Worm (Caenorhabditis elegans) whole organism, early embryonic: Measurements from ENCODE around the gene ZK632.10.
A peak's percentile ranks its signal among the peaks of the same experiment; 100 is the strongest.

Source experiments
- aly-1 ChIP-seq: sonication (generic microtip); optimal IDR thresholded peaks from 2 replicates; lab custom pipeline; 2016; ENCODE audit warnings: missing genetic modification characterization, missing compliant biosample characterization
- ama-1 ChIP-seq: fragments of 150-350 bp; optimal IDR thresholded peaks from 2 replicates; lab custom pipeline; 2014
- ceh-13 ChIP-seq: fragments of 200-800 bp; sonication (Bioruptor generic); optimal IDR thresholded peaks from 2 replicates; lab custom pipeline; 2018; ENCODE audit warnings: mild to moderate bottlenecking, missing genetic modification characterization, missing compliant biosample characterization
- ceh-36 ChIP-seq: sonication (generic microtip); optimal IDR thresholded peaks from 2 replicates; lab custom pipeline; 2016; ENCODE audit warnings: missing genetic modification characterization, inconsistent platforms, missing compliant biosample characterization
- flt-1 ChIP-seq: fragments of 200-800 bp; sonication (Bioruptor generic); IDR thresholded peaks from 2 replicates; pipeline ENCODE4 v1.3.6; 2022; ENCODE audit warnings: missing genetic modification characterization, missing compliant biosample characterization
- hmbx-1 ChIP-seq: sonication (generic microtip); optimal IDR thresholded peaks from 2 replicates; lab custom pipeline; 2016; ENCODE audit warnings: mild to moderate bottlenecking, missing genetic modification characterization, missing compliant biosample characterization
- hmg-4 ChIP-seq: fragments of 200-800 bp; sonication (Bioruptor generic); optimal IDR thresholded peaks from 2 replicates; lab custom pipeline; 2018; ENCODE audit warnings: mild to moderate bottlenecking, missing genetic modification characterization, missing compliant biosample characterization
- pes-1 ChIP-seq: fragments of 200-800 bp; sonication (Bioruptor generic); IDR thresholded peaks from 2 replicates; pipeline ENCODE4 v1.3.6; 2022; ENCODE audit warnings: missing genetic modification reagents, missing genetic modification characterization, missing compliant biosample characterization
- sea-1 ChIP-seq: fragments of 200-800 bp; sonication (Bioruptor generic); conservative IDR thresholded peaks from 2 replicates; pipeline ENCODE4 v1.3.6; 2022; ENCODE audit warnings: missing genetic modification characterization, missing compliant biosample characterization
- tra-4 ChIP-seq: sonication (generic microtip); optimal IDR thresholded peaks from 2 replicates; lab custom pipeline; 2017; ENCODE audit warnings: missing genetic modification characterization, missing compliant biosample characterization

DNA sequence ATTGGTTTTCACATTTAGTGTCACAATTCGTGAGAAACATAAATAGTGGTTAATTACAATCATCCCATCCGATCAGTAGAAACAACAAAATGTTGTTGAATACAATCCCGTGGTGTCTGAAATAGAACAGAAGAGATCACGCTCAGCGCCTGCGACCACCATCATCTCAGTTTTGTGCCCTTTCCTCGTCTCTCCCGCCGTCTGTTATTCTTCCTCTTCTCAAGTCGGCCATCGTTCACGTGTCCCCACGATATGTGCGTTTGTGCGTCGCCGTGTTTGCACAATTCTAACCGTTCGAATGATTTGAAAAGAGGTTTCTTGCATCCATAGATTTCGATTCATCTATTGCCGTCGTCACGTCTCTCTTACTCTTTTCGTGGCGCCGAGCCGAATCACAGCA is 8.8 kb downstream of the ZK632.10 start, which contains the start of gene panl-3:
- TF ChIP-seq ama-1 (lab: Kevin White, UChicago) (no peak), ceh-13 (GFP tag; lab: Kevin White, UChicago) (no peak), hmg-4 (GFP tag; lab: Kevin White, UChicago) (peak; percentile 45), hmbx-1 (no peak), pes-1 (GFP tag; lab: Robert Waterston, UW) (no peak), flt-1 (GFP tag; lab: Robert Waterston, UW) (no peak), sea-1 (GFP tag; lab: Robert Waterston, UW) (no peak), aly-1 (tag; lab: Kevin White, UChicago) (peak; percentile 57), ceh-36 (tag; lab: Kevin White, UChicago) (no peak), tra-4 (tag; lab: Kevin White, UChicago) (no peak)
